Worm (Caenorhabditis elegans): ENCODE measurements around the gene mig-39.

The mig-39 gene

DNA sequence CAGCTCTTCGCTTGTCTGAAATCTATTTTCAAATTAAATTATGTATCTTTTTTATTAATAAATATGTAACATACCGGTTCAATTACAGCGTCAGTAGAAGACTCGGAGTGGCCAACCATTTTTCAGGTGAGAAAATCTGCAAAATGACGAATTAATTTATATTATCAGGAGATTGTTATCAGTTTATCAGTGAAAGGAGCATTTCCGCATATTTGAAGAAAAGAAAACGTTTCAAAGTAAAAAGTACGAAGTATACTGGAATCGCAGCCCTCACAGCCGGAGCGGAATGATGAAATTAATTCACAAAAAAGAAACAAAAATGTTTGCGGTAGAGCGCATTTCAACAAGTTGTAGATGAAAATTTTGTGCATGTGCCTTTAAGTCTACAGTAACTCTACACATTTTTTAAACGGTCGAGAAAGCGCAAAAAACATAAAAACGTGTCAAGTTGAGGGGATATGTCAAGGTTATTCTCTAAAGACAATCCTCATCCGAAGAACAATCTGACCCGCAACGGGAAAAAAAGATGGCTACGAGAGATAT, 12.6 kb downstream of the mig-39 start (continued):
- TF ChIP-seq zfh-2 (GFP tag; conservative IDR thresholded peaks at IDR 0.05) = no peak
- TF ChIP-seq ztf-26 (tag; optimal IDR thresholded peaks at IDR 0.05) = no peak

DNA sequence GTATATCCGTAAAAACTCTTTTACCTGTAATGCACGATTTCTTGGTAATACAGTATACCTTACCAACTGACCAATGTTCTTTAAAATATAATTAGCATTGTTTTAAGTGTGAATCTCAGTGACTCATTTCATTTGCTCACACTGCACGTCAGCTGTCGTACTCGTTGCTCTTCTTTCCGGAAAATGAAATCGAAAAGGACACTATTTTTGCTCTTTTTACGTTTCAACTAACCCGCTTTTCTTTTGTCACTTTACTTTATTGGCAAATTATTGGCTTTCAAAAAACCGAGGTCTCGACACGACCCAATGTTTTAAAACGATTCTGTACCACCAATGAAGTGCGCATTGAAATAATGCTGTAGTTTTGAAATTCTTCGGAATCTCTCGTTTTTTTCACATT, 13.5 kb downstream of the mig-39 start, which contains the start of gene F42H10.6:
F42H10.6 (minus strand) TSS at position 101 of the 400 bp plus-strand sequence.
- no peak for TF ChIP-seq Y67H2A.10 (GFP tag; conservative IDR thresholded peaks at IDR 0.05)
- no peak for TF ChIP-seq attf-3 (GFP tag; conservative IDR thresholded peaks at IDR 0.05)
- no peak for TF ChIP-seq lsy-27 (tag; optimal IDR thresholded peaks at IDR 0.05; ENCODE audit: borderline replicate concordance, insufficient read depth)
- no peak for TF ChIP-seq lag-1 (GFP tag; IDR thresholded peaks at IDR 0.05)
- TF ChIP-seq xnd-1 (tag; optimal IDR thresholded peaks at IDR 0.05) = no peak
- no peak for TF ChIP-seq lin-54 (GFP tag; optimal IDR thresholded peaks at IDR 0.05)
- TF ChIP-seq egrh-3 (GFP tag; IDR thresholded peaks at IDR 0.05) = no peak
- no peak for TF ChIP-seq mcd-1 (GFP tag; IDR thresholded peaks at IDR 0.05)

DNA sequence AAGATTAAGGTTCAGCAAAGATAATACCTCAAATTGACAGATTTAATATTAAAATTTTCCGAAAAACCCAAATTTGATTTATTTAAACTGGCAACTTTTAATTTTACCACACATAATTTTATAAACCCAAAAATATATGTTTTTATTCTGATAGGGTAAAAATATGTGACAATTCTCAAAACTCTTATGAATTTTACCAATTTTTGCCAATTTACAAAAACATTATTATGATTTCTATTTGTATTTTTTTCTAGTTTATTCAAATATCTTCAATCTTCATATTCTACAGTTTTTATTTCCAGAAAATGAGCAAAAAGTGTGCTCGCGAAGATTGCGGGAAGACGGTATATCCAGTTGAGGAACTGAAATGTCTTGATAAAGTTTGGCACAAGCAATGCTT, 17.0 kb downstream of the mig-39 start, which contains the start of gene F42H10.3:
F42H10.3 (plus strand) TSS at position 301 of the 400 bp plus-strand sequence.
- TF ChIP-seq hrde-1 (tag; optimal IDR thresholded peaks at IDR 0.05; ENCODE audit: borderline replicate concordance) (no peak), mes-4 (tag; optimal IDR thresholded peaks at IDR 0.05) (no peak), F57C9.4 (tag; optimal IDR thresholded peaks at IDR 0.05) (no peak), aptf-3 (GFP tag; IDR thresholded peaks at IDR 0.05) (no peak), zfh-2 (GFP tag; conservative IDR thresholded peaks at IDR 0.05) (no peak)

DNA sequence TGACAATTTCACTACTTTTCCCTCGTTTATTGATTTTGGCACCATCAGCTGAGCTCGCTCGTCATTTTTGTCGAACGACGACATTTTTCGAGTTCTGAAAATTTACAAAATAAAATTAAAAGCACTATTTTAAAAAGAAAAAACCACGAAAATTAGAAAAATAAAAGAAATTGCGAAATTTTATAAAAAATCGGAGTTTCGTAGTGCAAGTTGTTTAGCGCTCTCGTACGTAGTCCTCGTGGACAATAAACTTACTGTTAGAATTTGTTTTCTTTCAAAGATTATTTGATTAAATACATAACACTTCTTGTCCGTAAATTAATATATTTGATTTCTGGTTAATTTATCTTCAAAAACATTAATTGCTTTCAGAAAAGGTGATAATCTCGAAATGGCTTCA, 23.4 kb downstream of the mig-39 start, which contains the start of the genes ess-2 and F42H10.2:
ess-2 (minus strand) TSS at position 99 of the 400 bp plus-strand sequence.
F42H10.2 (plus strand) TSS at position 367 of the 400 bp plus-strand sequence.
- no peak for TF ChIP-seq sdz-38 (tag; optimal IDR thresholded peaks at IDR 0.05)
- no peak for TF ChIP-seq ceh-27 (GFP tag; optimal IDR thresholded peaks at IDR 0.05)
- peak; percentile 92 for TF ChIP-seq attf-3 (GFP tag; conservative IDR thresholded peaks at IDR 0.05)
- no peak for TF ChIP-seq madf-6 (GFP tag; IDR thresholded peaks at IDR 0.05)
- peak; percentile 89 for TF ChIP-seq cebp-1 (GFP tag; IDR thresholded peaks at IDR 0.05)
- peak; percentile 95 for TF ChIP-seq cebp-1 (tag; optimal IDR thresholded peaks at IDR 0.05)

DNA sequence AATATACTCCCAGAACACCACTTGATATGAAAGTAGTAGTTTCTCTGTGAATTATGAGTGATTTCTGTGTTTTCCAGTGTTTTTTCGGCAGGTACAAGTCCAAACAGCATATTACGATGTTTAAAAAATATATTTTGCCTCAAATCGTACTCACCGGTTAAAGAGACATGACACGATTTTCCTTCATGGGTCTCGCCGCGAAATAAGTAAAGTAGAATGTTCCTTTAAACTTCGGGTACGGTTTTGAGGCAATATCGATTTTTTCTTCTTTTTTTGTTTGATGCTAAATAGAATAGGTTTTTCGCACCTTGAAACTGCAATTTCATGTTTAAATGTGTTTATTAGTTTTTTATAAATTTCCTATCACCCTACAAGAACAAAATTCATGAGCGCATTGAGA, 25.1 kb downstream of the mig-39 start:
- TF ChIP-seq madf-6 (GFP tag; IDR thresholded peaks at IDR 0.05) = peak; percentile 83
- TF ChIP-seq atf-7 (tag; optimal IDR thresholded peaks at IDR 0.05) = no peak
- peak; percentile 54 for TF ChIP-seq madf-8 (GFP tag; conservative IDR thresholded peaks at IDR 0.05)
- TF ChIP-seq xnd-1 (tag; optimal IDR thresholded peaks at IDR 0.05) = peak; percentile 55
- TF ChIP-seq mel-28 (tag; optimal IDR thresholded peaks at IDR 0.05; ENCODE audit: borderline replicate concordance) = no peak
- TF ChIP-seq zim-3 (tag; optimal IDR thresholded peaks at IDR 0.05) = no peak
- no peak for TF ChIP-seq unc-130 (GFP tag; optimal IDR thresholded peaks at IDR 0.05)
- TF ChIP-seq Y53G8AR.9 (GFP tag; conservative IDR thresholded peaks at IDR 0.05) = peak; percentile 54; the same call in 1 of the 2 replicates
- no peak for TF ChIP-seq ets-4 (GFP tag; optimal IDR thresholded peaks at IDR 0.05)
- no peak for TF ChIP-seq ZK185.1 (tag; optimal IDR thresholded peaks at IDR 0.05; ENCODE audit: poor library complexity, severe bottlenecking)
- TF ChIP-seq athp-1 (tag; optimal IDR thresholded peaks at IDR 0.05) = no peak
- TF ChIP-seq somi-1 (GFP tag; optimal IDR thresholded peaks at IDR 0.05) = no peak
- peak; percentile 87 for TF ChIP-seq lsl-1 (GFP tag; optimal IDR thresholded peaks at IDR 0.05)
- no peak for TF ChIP-seq F55B11.4 (tag; optimal IDR thresholded peaks at IDR 0.05; ENCODE audit: borderline replicate concordance, insufficient read depth)
- TF ChIP-seq T26A5.8 (tag; optimal IDR thresholded peaks at IDR 0.05) = no peak
- no peak for TF ChIP-seq snpc-1.3 (tag; optimal IDR thresholded peaks at IDR 0.05; ENCODE audit: insufficient read depth)
- TF ChIP-seq egl-44 (GFP tag; IDR thresholded peaks at IDR 0.05) = no peak
- TF ChIP-seq F22D6.2 (tag; optimal IDR thresholded peaks at IDR 0.05) = no peak
- TF ChIP-seq lin-54 (GFP tag; optimal IDR thresholded peaks at IDR 0.05) = no peak
- no peak for TF ChIP-seq T07F8.4 (tag; optimal IDR thresholded peaks at IDR 0.05)
- peak; percentile 82 for TF ChIP-seq F33H1.4 (GFP tag; IDR thresholded peaks at IDR 0.05)
- TF ChIP-seq sea-2 (GFP tag; IDR thresholded peaks at IDR 0.05) = no peak
- TF ChIP-seq ceh-40 (GFP tag; IDR thresholded peaks at IDR 0.05) = no peak
- no peak for TF ChIP-seq pbrm-1 (GFP tag; IDR thresholded peaks at IDR 0.05)
- TF ChIP-seq ceh-91 (GFP tag; IDR thresholded peaks at IDR 0.05) = no peak
